Fruit fly (Drosophila melanogaster): ENCODE data around the gene mkg-p.

The mkg-p gene

DNA sequence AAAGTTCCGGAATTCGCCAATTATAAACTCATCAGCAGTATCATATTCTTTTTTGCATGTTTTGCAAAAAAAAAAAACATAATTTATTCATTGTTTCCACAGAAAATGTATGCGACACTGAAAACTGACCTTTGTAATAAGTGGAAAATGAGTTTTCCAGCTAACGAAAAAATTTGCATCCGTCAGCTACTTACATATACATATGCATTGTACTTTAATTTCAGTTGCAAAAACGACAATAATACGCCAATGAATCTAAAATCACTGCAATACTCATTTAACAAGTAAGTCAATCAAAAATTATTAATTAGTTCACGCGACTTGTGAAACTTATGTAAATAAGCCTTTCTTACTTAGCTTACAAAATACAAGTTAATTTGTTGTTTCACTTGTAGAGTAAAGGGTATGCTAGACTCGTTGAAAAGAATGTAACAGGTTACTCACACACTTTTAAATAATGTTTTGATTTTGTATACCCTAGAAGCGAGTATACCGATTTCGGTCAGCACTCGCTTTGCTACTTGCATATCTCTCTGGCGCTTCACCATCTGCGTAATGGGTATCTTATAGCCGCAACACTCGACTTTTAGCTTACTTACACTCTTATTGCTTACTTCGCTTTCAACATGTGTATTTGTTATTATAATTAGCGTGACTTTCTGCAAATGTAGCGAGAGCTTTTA, 6.2 kb downstream of the mkg-p start (continued):
- peak; percentile 38 for TF ChIP-seq phol (tag; optimal IDR thresholded peaks at IDR 0.05)
- no peak for TF ChIP-seq ro (GFP tag; IDR thresholded peaks at IDR 0.05)
- no peak; the same call in 1 of the 3 replicates for TF ChIP-seq Optix (GFP tag; IDR thresholded peaks at IDR 0.05)
- TF ChIP-seq gcm2 (GFP tag; optimal IDR thresholded peaks at IDR 0.05), result no peak
- TF ChIP-seq Blimp-1 (GFP tag; optimal IDR thresholded peaks at IDR 0.05), result no peak
- no peak for TF ChIP-seq wdn (GFP tag; IDR thresholded peaks at IDR 0.05)
- TF ChIP-seq repo (GFP tag; optimal IDR thresholded peaks at IDR 0.05), result no peak
- TF ChIP-seq chif (GFP tag; optimal IDR thresholded peaks at IDR 0.05), result peak; percentile 14 to 43
- TF ChIP-seq sisA (GFP tag; IDR thresholded peaks at IDR 0.05), result peak; percentile 51; the same call in 1 of the 2 replicates
- no peak for TF ChIP-seq Mes4 (GFP tag; optimal IDR thresholded peaks at IDR 0.05)
- no peak for TF ChIP-seq Sry-β (GFP tag; optimal IDR thresholded peaks at IDR 0.05)
- peak; percentile 64; the same call in 1 of the 2 replicates for TF ChIP-seq Xrp1 (GFP tag; IDR thresholded peaks at IDR 0.05)
- TF ChIP-seq chn (GFP tag; optimal IDR thresholded peaks at IDR 0.05), result peak; percentile 40
- TF ChIP-seq schlank (tag; optimal IDR thresholded peaks at IDR 0.05), result no peak
- no peak for TF ChIP-seq CG6654 (GFP tag; optimal IDR thresholded peaks at IDR 0.05)
- no peak for TF ChIP-seq gfzf (GFP tag; optimal IDR thresholded peaks at IDR 0.05)
- no peak for TF ChIP-seq sens-2 (GFP tag; IDR thresholded peaks at IDR 0.05)
- TF ChIP-seq slp2 (GFP tag; optimal IDR thresholded peaks at IDR 0.05), result no peak
- no peak for TF ChIP-seq unpg (GFP tag; optimal IDR thresholded peaks at IDR 0.05)
- no peak for TF ChIP-seq CG10209 (GFP tag; optimal IDR thresholded peaks at IDR 0.05)
- no peak for TF ChIP-seq run (tag; optimal IDR thresholded peaks at IDR 0.05)
- TF ChIP-seq Kr (GFP tag; optimal IDR thresholded peaks at IDR 0.05), result no peak
- TF ChIP-seq fd3F (GFP tag; optimal IDR thresholded peaks at IDR 0.05), result no peak
- TF ChIP-seq Hey (tag; optimal IDR thresholded peaks at IDR 0.05), result no peak
- no peak for TF ChIP-seq CG11696 (GFP tag; IDR thresholded peaks at IDR 0.05)
- no peak for TF ChIP-seq amos (GFP tag; IDR thresholded peaks at IDR 0.05; ENCODE audit: partially characterized antibody)
- no peak for TF ChIP-seq Six4 (GFP tag; optimal IDR thresholded peaks at IDR 0.05)
- TF ChIP-seq Spps (tag; optimal IDR thresholded peaks at IDR 0.05), result no peak
- TF ChIP-seq tio (GFP tag; optimal IDR thresholded peaks at IDR 0.05), result no peak
- no peak for TF ChIP-seq CG5180 (GFP tag; optimal IDR thresholded peaks at IDR 0.05)
- TF ChIP-seq CG12299 (tag; optimal IDR thresholded peaks at IDR 0.05), result no peak
- TF ChIP-seq CG17359 (tag; optimal IDR thresholded peaks at IDR 0.05), result no peak
- peak; percentile 30 for TF ChIP-seq Mad (GFP tag; optimal IDR thresholded peaks at IDR 0.05)
- no peak for TF ChIP-seq zf30C (GFP tag; optimal IDR thresholded peaks at IDR 0.05)
- TF ChIP-seq CG13296 (GFP tag; optimal IDR thresholded peaks at IDR 0.05), result no peak
- no peak for TF ChIP-seq CG12744 (GFP tag; optimal IDR thresholded peaks at IDR 0.05)
- no peak for TF ChIP-seq cas (GFP tag; IDR thresholded peaks at IDR 0.05)
- no peak for TF ChIP-seq CG14667 (GFP tag; IDR thresholded peaks at IDR 0.05)
- TF ChIP-seq Camta (GFP tag; optimal IDR thresholded peaks at IDR 0.05), result peak; percentile 22
- 0 out of 2 replicates have a peak, but pooled peaks have one; percentile 16 for TF ChIP-seq CG17328 (GFP tag; IDR thresholded peaks at IDR 0.05)
- no peak for TF ChIP-seq B-H1 (GFP tag; IDR thresholded peaks at IDR 0.05)
- TF ChIP-seq Ravus (GFP tag; IDR thresholded peaks at IDR 0.05), result no peak
- TF ChIP-seq BEAF-32 (GFP tag; optimal IDR thresholded peaks at IDR 0.05), result no peak
- 0 out of 3 replicates have a peak, but pooled peaks have one; percentile 21 for TF ChIP-seq ase (GFP tag; IDR thresholded peaks at IDR 0.05)
- no peak for TF ChIP-seq CG15073 (GFP tag; optimal IDR thresholded peaks at IDR 0.05)
- TF ChIP-seq CG33557 (GFP tag; optimal IDR thresholded peaks at IDR 0.05), result no peak
- no peak for TF ChIP-seq CG2129 (GFP tag; IDR thresholded peaks at IDR 0.05; ENCODE audit: partially characterized antibody)
- no peak for TF ChIP-seq CG3163 (GFP tag; optimal IDR thresholded peaks at IDR 0.05)
- peak; percentile 27 for TF ChIP-seq pum (GFP tag; optimal IDR thresholded peaks at IDR 0.05)
- TF ChIP-seq Hsf (GFP tag; optimal IDR thresholded peaks at IDR 0.05), result peak; percentile 36

Measured in whole organism, embryonic.